Fruit fly (Drosophila melanogaster): ENCODE measurements around the gene CG18178.

The CG18178 gene

dm6 chr3L:9704162-9704748 is 14.7 kb downstream of the CG18178 start, which contains the start of gene CG16711 (continued):
- no peak for TF ChIP-seq p53 (GFP tag; optimal IDR thresholded peaks at IDR 0.05)
- no peak for TF ChIP-seq Hr78 (GFP tag; optimal IDR thresholded peaks at IDR 0.05)
- TF ChIP-seq CG14710 (tag; optimal IDR thresholded peaks at IDR 0.05) = peak; percentile 14
- TF ChIP-seq Aef1 (GFP tag; IDR thresholded peaks at IDR 0.05) = no peak
- TF ChIP-seq vnd (GFP tag; IDR thresholded peaks at IDR 0.05; ENCODE audit: partially characterized antibody) = peak; percentile 93
- no peak for TF ChIP-seq CG11560 (tag; IDR thresholded peaks at IDR 0.05)
- no peak for TF ChIP-seq lab (GFP tag; optimal IDR thresholded peaks at IDR 0.05)
- TF ChIP-seq jigr1 (GFP tag; IDR thresholded peaks at IDR 0.05) = no peak
- TF ChIP-seq sim (GFP tag; IDR thresholded peaks at IDR 0.05) = no peak
- no peak for TF ChIP-seq gt (GFP tag; IDR thresholded peaks at IDR 0.05)
- TF ChIP-seq CG11085 (GFP tag; IDR thresholded peaks at IDR 0.05) = no peak
- TF ChIP-seq CG10321 (GFP tag; IDR thresholded peaks at IDR 0.05) = no peak
- no peak for TF ChIP-seq Fer2 (tag; optimal IDR thresholded peaks at IDR 0.05)
- TF ChIP-seq run (tag; optimal IDR thresholded peaks at IDR 0.05) = no peak
- TF ChIP-seq CG2889 (GFP tag; IDR thresholded peaks at IDR 0.05) = no peak
- no peak for TF ChIP-seq so (GFP tag; IDR thresholded peaks at IDR 0.05)
- no peak for TF ChIP-seq fu2 (GFP tag; optimal IDR thresholded peaks at IDR 0.05)
- TF ChIP-seq CTCF (GFP tag; optimal IDR thresholded peaks at IDR 0.05) = no peak
- no peak for TF ChIP-seq Dbx (GFP tag; IDR thresholded peaks at IDR 0.05)
- no peak for TF ChIP-seq CG2202 (tag; optimal IDR thresholded peaks at IDR 0.05)
- no peak for TF ChIP-seq CG3995 (GFP tag; optimal IDR thresholded peaks at IDR 0.05)
- no peak for TF ChIP-seq CG11504 (tag; optimal IDR thresholded peaks at IDR 0.05)
- no peak for TF ChIP-seq vfl (GFP tag; optimal IDR thresholded peaks at IDR 0.05)
- TF ChIP-seq CG8944 (GFP tag; optimal IDR thresholded peaks at IDR 0.05) = no peak
- TF ChIP-seq ro (GFP tag; IDR thresholded peaks at IDR 0.05) = no peak
- no peak for TF ChIP-seq bcd (GFP tag; optimal IDR thresholded peaks at IDR 0.05)
- no peak for TF ChIP-seq Stat92E (GFP tag; optimal IDR thresholded peaks at IDR 0.05)
- no peak for TF ChIP-seq Ets65A (GFP tag)
- no peak for TF ChIP-seq Bdp1 (GFP tag; optimal IDR thresholded peaks at IDR 0.05)
- no peak for TF ChIP-seq Deaf1 (tag; optimal IDR thresholded peaks at IDR 0.05)
- TF ChIP-seq CG6689 (GFP tag; IDR thresholded peaks at IDR 0.05) = no peak
- TF ChIP-seq CG10267 (tag; optimal IDR thresholded peaks at IDR 0.05) = peak; percentile 40
- peak; percentile 95 for TF ChIP-seq Opbp (GFP tag; IDR thresholded peaks at IDR 0.05; ENCODE audit: partially characterized antibody)
- TF ChIP-seq CG10366 (GFP tag; IDR thresholded peaks at IDR 0.05) = no peak
- TF ChIP-seq CG31365 (tag; optimal IDR thresholded peaks at IDR 0.05) = no peak
- TF ChIP-seq nmo (GFP tag; optimal IDR thresholded peaks at IDR 0.05) = no peak
- no peak for TF ChIP-seq CG30020 (tag; optimal IDR thresholded peaks at IDR 0.05)
- TF ChIP-seq crc (GFP tag; optimal IDR thresholded peaks at IDR 0.05) = no peak
- no peak for TF ChIP-seq gce (GFP tag; IDR thresholded peaks at IDR 0.05)
- TF ChIP-seq pfk (GFP tag; optimal IDR thresholded peaks at IDR 0.05) = no peak
- no peak for TF ChIP-seq CG17385 (GFP tag; optimal IDR thresholded peaks at IDR 0.05)
- no peak for TF ChIP-seq CG12391 (tag; optimal IDR thresholded peaks at IDR 0.05)
- TF ChIP-seq Side (GFP tag; optimal IDR thresholded peaks at IDR 0.05) = no peak
- TF ChIP-seq onecut (GFP tag; IDR thresholded peaks at IDR 0.05) = peak; percentile 95
- TF ChIP-seq CG11456 (GFP tag; IDR thresholded peaks at IDR 0.05) = no peak
- TF ChIP-seq CG12659 (GFP tag; optimal IDR thresholded peaks at IDR 0.05) = peak; percentile 18
- no peak for TF ChIP-seq Ravus (GFP tag; IDR thresholded peaks at IDR 0.05)
- TF ChIP-seq abd-A (tag; optimal IDR thresholded peaks at IDR 0.05) = no peak
- no peak for TF ChIP-seq CG7987 (GFP tag; optimal IDR thresholded peaks at IDR 0.05)
- TF ChIP-seq Dip3 (GFP tag; optimal IDR thresholded peaks at IDR 0.05) = no peak
- TF ChIP-seq CG13287 (GFP tag; IDR thresholded peaks at IDR 0.05; ENCODE audit: partially characterized antibody) = peak; percentile 97
- no peak for TF ChIP-seq her (GFP tag; optimal IDR thresholded peaks at IDR 0.05)

All from whole organism, embryonic.